Worm (Caenorhabditis elegans) whole organism, L1 larva: ENCODE results near the gene F26D11.1.

ENCODE experiments used
- efl-1 ChIP-seq, 4 experiments: fragments of 150-350 bp; optimal IDR thresholded peaks in 3 of 4; peaks in 1 of 4; 1 replicate in 1 of 4; 2 replicates in 3 of 4; lab custom pipeline; 2014; ENCODE audit warnings: missing biosample characterization in 2 of 4, missing genetic modification characterization in 2 of 4, missing genetic modification reagents in 2 of 4
- jun-1 ChIP-seq: fragments of 150-350 bp; optimal IDR thresholded peaks from 2 replicates; lab custom pipeline; 2014; ENCODE audit warnings: missing biosample characterization, missing genetic modification reagents, missing genetic modification characterization
- ztf-11 ChIP-seq, 2 experiments: sonication (generic microtip); optimal IDR thresholded peaks; 2 replicates each; lab custom pipeline; 2016 to 2017; ENCODE audit warnings: missing genetic modification characterization in 2 of 2, missing biosample characterization in 1 of 2, missing compliant biosample characterization in 1 of 2

- TF ChIP-seq efl-1 (optimal IDR thresholded peaks at IDR 0.05; lab: Kevin White, UChicago) (no peak), efl-1 (GFP tag; optimal IDR thresholded peaks at IDR 0.05 in 1 of 2; lab: Kevin White, UChicago) (no peak), ztf-11 (tag; optimal IDR thresholded peaks at IDR 0.05; lab: Kevin White, UChicago) (no peak), jun-1 (tag; lab: Kevin White, UChicago) (no peak)
These were observed 10.0 kb upstream of the F26D11.1 start for ce11 chrV:7971376-7971775.
